Worm (Caenorhabditis elegans) whole organism, L3 larva: ENCODE data around the gene par-5.

Experiments used
- egl-27 ChIP-seq: sonication (generic microtip); optimal IDR thresholded peaks from 4 replicates; lab custom pipeline; 2017; ENCODE audit warnings: missing biosample characterization, missing genetic modification reagents, missing genetic modification characterization
- lin-15B ChIP-seq: fragments of 150-350 bp; optimal IDR thresholded peaks from 2 replicates; lab custom pipeline; 2014; ENCODE audit warnings: missing biosample characterization, missing genetic modification characterization
- mdl-1 ChIP-seq: fragments of 150-350 bp; optimal IDR thresholded peaks from 2 replicates; lab custom pipeline; 2014; ENCODE audit warnings: missing biosample characterization, missing genetic modification characterization
- nhr-237 ChIP-seq: fragments of 150-350 bp; optimal IDR thresholded peaks from 2 replicates; lab custom pipeline; 2014; ENCODE audit warnings: missing biosample characterization, missing genetic modification characterization
- nhr-28 ChIP-seq: fragments of 150-350 bp; optimal IDR thresholded peaks from 2 replicates; lab custom pipeline; 2014; ENCODE audit warnings: missing biosample characterization, missing genetic modification characterization
- nhr-67 ChIP-seq: fragments of 150-350 bp; optimal IDR thresholded peaks from 2 replicates; lab custom pipeline; 2014; ENCODE audit warnings: missing biosample characterization, missing genetic modification characterization
- pqm-1 ChIP-seq: fragments of 150-350 bp; optimal IDR thresholded peaks from 2 replicates; lab custom pipeline; 2017; ENCODE audit warnings: missing biosample characterization, missing genetic modification characterization, inconsistent platforms
- unc-39 ChIP-seq: sonication (generic microtip); optimal IDR thresholded peaks from 4 replicates; lab custom pipeline; 2017; ENCODE audit warnings: missing biosample characterization, missing genetic modification characterization
- unc-62 ChIP-seq: fragments of 150-350 bp; sonication (generic microtip); optimal IDR thresholded peaks from 4 replicates; lab custom pipeline; 2014; ENCODE audit warnings: missing biosample characterization, missing genetic modification reagents, missing genetic modification characterization
- ztf-4 ChIP-seq: fragments of 150-350 bp; optimal IDR thresholded peaks from 2 replicates; lab custom pipeline; 2014; ENCODE audit warnings: missing biosample characterization, missing genetic modification characterization

DNA sequence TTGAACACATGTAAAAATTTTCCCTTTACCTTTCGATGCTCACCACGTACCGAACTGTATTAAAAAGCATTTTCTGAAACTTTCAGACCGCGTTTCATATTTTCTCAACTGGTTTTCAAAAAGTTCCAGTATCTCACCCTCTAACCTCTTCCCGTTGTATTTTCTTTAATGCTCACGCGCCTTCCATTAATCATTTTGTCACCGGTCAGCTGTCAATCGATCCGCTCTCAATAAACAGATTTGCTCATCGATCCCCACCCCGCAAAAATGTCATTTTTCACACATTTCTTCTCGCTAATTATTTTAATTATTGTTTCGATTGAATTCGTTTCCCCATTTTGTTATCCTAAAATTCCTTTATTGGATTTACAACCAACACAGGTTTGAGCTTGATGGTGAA is 42.7 kb downstream of the par-5 start, which contains the start of gene lpr-2:
- TF ChIP-seq unc-39 (tag; lab: Kevin White, UChicago) = no peak
- TF ChIP-seq nhr-237 (tag; lab: Kevin White, UChicago) = no peak
- TF ChIP-seq mdl-1 (tag; lab: Kevin White, UChicago) = no peak
- no peak for TF ChIP-seq unc-62 (GFP tag; lab: Kevin White, UChicago)
- TF ChIP-seq pqm-1 (tag; lab: Kevin White, UChicago) = no peak
- no peak for TF ChIP-seq lin-15B (tag; lab: Kevin White, UChicago)
- no peak for TF ChIP-seq ztf-4 (tag; lab: Kevin White, UChicago)
- TF ChIP-seq nhr-67 (tag; lab: Kevin White, UChicago) = no peak
- TF ChIP-seq nhr-28 (tag; lab: Kevin White, UChicago) = no peak
- no peak for TF ChIP-seq egl-27 (tag; lab: Kevin White, UChicago)
